Fruit fly (Drosophila melanogaster): ENCODE results near the gene Tcs4.

Gene Tcs4

DNA sequence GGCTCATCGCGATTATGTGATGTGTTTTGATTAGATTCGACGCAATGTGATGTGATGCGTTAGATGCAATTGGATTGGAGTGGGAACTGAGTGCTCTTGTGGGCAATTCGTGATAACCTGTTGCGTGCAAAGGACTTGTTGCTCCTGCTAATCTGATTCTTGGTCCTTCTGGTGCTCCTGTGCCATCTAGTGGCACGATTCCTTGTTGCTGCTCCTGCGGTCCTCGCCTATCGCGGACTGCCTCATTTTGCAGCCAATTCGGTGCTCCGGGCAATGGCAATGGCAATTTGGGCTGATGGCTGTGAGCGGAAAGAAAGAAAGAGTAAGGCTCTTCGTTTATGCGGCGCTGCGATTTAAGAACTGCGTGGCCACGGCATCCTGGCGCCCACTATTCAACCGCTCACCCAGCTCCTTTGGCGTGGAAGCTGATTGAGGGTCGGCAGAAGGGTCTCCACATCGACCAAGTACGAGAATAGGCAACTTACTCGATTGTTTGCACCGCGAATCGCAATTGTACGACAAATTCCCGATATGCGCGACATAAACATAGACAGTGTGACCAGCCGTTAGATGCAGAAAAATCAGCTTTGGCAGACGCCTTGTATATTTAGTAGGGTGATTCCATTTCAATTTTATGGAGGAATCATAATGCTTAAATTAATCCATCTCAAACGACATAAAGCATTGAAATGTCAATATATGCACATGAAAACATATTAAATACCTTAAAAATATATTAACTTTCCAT lies 8.4 kb downstream of the Tcs4 start, which contains the start of gene Mer:
Mer (minus strand) TSS at position 550 of the 748 bp plus-strand sequence.
- peak; percentile 93 for TF ChIP-seq CG4496 (GFP tag; IDR thresholded peaks at IDR 0.05)
- peak; percentile 76 for TF ChIP-seq CG34367 (tag; optimal IDR thresholded peaks at IDR 0.05)
- TF ChIP-seq Pif1B (GFP tag; optimal IDR thresholded peaks at IDR 0.05): no peak
- peak; percentile 95 for TF ChIP-seq fd96Ca (GFP tag; IDR thresholded peaks at IDR 0.05)
- TF ChIP-seq CG8301 (tag; optimal IDR thresholded peaks at IDR 0.05): peak; percentile 87
- no peak for TF ChIP-seq D1 (tag; optimal IDR thresholded peaks at IDR 0.05)
- no peak for TF ChIP-seq CG14655 (GFP tag; optimal IDR thresholded peaks at IDR 0.05)
- TF ChIP-seq EcR (GFP tag; optimal IDR thresholded peaks at IDR 0.05): no peak
- TF ChIP-seq CG12605 (GFP tag; IDR thresholded peaks at IDR 0.05): peak; percentile 73; the same call in 1 of the 2 replicates
- TF ChIP-seq Snoo (tag; optimal IDR thresholded peaks at IDR 0.05): peak; percentile 88
- peak; percentile 77 for TF ChIP-seq CG17806 (tag; optimal IDR thresholded peaks at IDR 0.05)
- TF ChIP-seq rn (GFP tag; IDR thresholded peaks at IDR 0.05): peak; percentile 66; the same call in 1 of the 2 replicates
- TF ChIP-seq CG10348 (GFP tag; IDR thresholded peaks at IDR 0.05): no peak
- no peak for TF ChIP-seq CG13204 (GFP tag; optimal IDR thresholded peaks at IDR 0.05)
- TF ChIP-seq CG9948 (tag; optimal IDR thresholded peaks at IDR 0.05): peak; percentile 76
- peak; percentile 87 for TF ChIP-seq CG32121 (GFP tag; IDR thresholded peaks at IDR 0.05)
- TF ChIP-seq gl (tag; optimal IDR thresholded peaks at IDR 0.05): peak; percentile 79
- peak; percentile 82 for TF ChIP-seq CG8159 (tag; optimal IDR thresholded peaks at IDR 0.05)
- TF ChIP-seq Pif1A (GFP tag; optimal IDR thresholded peaks at IDR 0.05): no peak
- TF ChIP-seq Ets98B (GFP tag; IDR thresholded peaks at IDR 0.05): peak; percentile 88
- peak; percentile 82 for TF ChIP-seq CG15710 (tag; optimal IDR thresholded peaks at IDR 0.05)

DNA sequence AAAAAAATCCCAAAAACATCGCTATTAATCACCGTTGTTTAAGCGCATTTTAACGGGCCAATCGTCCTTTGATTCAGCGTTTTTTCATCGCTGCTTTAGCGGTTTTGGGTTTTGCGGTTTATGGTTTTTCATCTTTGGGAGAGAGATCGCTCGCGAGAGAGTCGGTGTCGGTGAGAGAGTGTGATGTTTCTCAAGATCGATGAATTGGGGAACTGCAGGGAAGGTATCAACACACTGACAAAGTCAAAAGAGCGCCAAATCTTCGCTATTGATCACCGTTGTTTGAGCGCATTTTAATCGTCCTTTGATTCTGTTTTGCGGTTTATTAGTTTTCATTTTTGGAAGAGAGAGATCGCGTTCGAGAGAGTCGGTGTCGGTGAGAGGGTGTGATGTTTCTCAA lies 11.5 kb downstream of the Tcs4 start:
- TF ChIP-seq CG8301 (tag; optimal IDR thresholded peaks at IDR 0.05): no peak
- no peak for TF ChIP-seq CG13204 (GFP tag; optimal IDR thresholded peaks at IDR 0.05)
- TF ChIP-seq EcR (GFP tag; optimal IDR thresholded peaks at IDR 0.05): no peak
- TF ChIP-seq Pif1B (GFP tag; optimal IDR thresholded peaks at IDR 0.05): no peak
- no peak for TF ChIP-seq CG32121 (GFP tag; IDR thresholded peaks at IDR 0.05)
- TF ChIP-seq CG10348 (GFP tag; IDR thresholded peaks at IDR 0.05): no peak
- TF ChIP-seq D1 (tag; optimal IDR thresholded peaks at IDR 0.05): no peak
- TF ChIP-seq CG34367 (tag; optimal IDR thresholded peaks at IDR 0.05): no peak
- no peak for TF ChIP-seq Snoo (tag; optimal IDR thresholded peaks at IDR 0.05)
- no peak for TF ChIP-seq CG15710 (tag; optimal IDR thresholded peaks at IDR 0.05)
- no peak for TF ChIP-seq gl (tag; optimal IDR thresholded peaks at IDR 0.05)
- TF ChIP-seq Pif1A (GFP tag; optimal IDR thresholded peaks at IDR 0.05): no peak
- no peak for TF ChIP-seq CG4496 (GFP tag; IDR thresholded peaks at IDR 0.05)
- no peak for TF ChIP-seq CG9948 (tag; optimal IDR thresholded peaks at IDR 0.05)
- TF ChIP-seq CG14655 (GFP tag; optimal IDR thresholded peaks at IDR 0.05): no peak
- TF ChIP-seq CG12605 (GFP tag; IDR thresholded peaks at IDR 0.05): no peak
- TF ChIP-seq rn (GFP tag; IDR thresholded peaks at IDR 0.05): no peak
- TF ChIP-seq CG8159 (tag; optimal IDR thresholded peaks at IDR 0.05): no peak
- no peak for TF ChIP-seq fd96Ca (GFP tag; IDR thresholded peaks at IDR 0.05)

DNA sequence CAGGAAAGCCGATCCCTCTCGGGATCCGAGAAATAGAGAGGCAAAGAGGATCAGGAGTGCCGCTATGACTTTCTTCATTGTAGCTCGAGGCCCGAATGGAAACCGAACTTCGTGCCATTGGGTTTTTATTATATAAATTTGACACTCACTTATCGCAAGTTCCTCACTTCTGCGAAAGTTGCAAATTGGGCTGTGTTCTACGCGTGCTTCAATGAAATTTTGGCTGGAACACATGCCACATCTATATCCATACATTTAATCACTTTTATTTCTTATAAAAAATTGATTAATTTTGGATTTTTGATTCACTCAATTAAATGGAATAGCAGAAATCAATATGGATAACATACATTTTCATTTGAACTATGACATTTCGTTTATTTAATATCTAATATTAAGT lies 12.7 kb downstream of the Tcs4 start, which contains the start of gene CG14227:
CG14227 (minus strand) TSS at position 101 of the 400 bp plus-strand sequence.
- TF ChIP-seq CG12605 (GFP tag; IDR thresholded peaks at IDR 0.05) (no peak), CG4496 (GFP tag; IDR thresholded peaks at IDR 0.05) (no peak), Ets98B (GFP tag; IDR thresholded peaks at IDR 0.05) (no peak), CG9948 (tag; optimal IDR thresholded peaks at IDR 0.05) (no peak), CG15710 (tag; optimal IDR thresholded peaks at IDR 0.05) (no peak), CG10348 (GFP tag; IDR thresholded peaks at IDR 0.05) (no peak), Snoo (tag; optimal IDR thresholded peaks at IDR 0.05) (no peak), Pif1A (GFP tag; optimal IDR thresholded peaks at IDR 0.05) (no peak), rn (GFP tag; IDR thresholded peaks at IDR 0.05) (no peak), EcR (GFP tag; optimal IDR thresholded peaks at IDR 0.05) (no peak), CG8301 (tag; optimal IDR thresholded peaks at IDR 0.05) (no peak), CG32121 (GFP tag; IDR thresholded peaks at IDR 0.05) (no peak), D1 (tag; optimal IDR thresholded peaks at IDR 0.05) (no peak), CG17806 (tag; optimal IDR thresholded peaks at IDR 0.05) (no peak), CG13204 (GFP tag; optimal IDR thresholded peaks at IDR 0.05) (no peak), fd96Ca (GFP tag; IDR thresholded peaks at IDR 0.05) (no peak), Pif1B (GFP tag; optimal IDR thresholded peaks at IDR 0.05) (no peak), CG14655 (GFP tag; optimal IDR thresholded peaks at IDR 0.05) (no peak)

DNA sequence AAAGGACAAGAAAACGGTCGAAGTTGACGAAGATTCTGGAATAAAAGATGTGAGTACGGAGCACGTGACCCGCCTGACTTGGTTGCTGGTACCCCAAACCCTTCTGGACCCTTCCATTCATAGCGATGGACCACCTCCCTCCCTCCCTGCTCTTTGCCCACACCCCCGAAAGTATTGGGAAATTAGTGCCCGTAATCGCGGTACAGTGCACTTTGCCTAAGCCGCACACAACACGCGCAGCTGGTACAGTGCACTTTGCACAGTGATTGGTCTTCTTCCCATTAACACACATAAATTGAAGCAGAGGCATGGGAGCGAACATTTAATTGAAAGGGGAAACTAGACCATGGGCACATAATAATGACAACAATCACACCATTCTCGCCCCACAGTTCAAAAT lies 17.5 kb downstream of the Tcs4 start:
- TF ChIP-seq Ets98B (GFP tag; IDR thresholded peaks at IDR 0.05) (peak; percentile 14; the same call in 1 of the 2 replicates), CG15710 (tag; optimal IDR thresholded peaks at IDR 0.05) (no peak), CG10348 (GFP tag; IDR thresholded peaks at IDR 0.05) (0 out of 2 replicates have a peak, but pooled peaks have one; percentile 10), CG14655 (GFP tag; optimal IDR thresholded peaks at IDR 0.05) (no peak), Snoo (tag; optimal IDR thresholded peaks at IDR 0.05) (no peak), D1 (tag; optimal IDR thresholded peaks at IDR 0.05) (no peak), CG13204 (GFP tag; optimal IDR thresholded peaks at IDR 0.05) (no peak), gl (tag; optimal IDR thresholded peaks at IDR 0.05) (no peak), EcR (GFP tag; optimal IDR thresholded peaks at IDR 0.05) (no peak), fd96Ca (GFP tag; IDR thresholded peaks at IDR 0.05) (no peak), CG32121 (GFP tag; IDR thresholded peaks at IDR 0.05) (peak; percentile 40; the same call in 1 of the 2 replicates), Pif1B (GFP tag; optimal IDR thresholded peaks at IDR 0.05) (no peak)

All from whole organism, pupa.